Worm (Caenorhabditis elegans) whole organism, early embryonic: ENCODE results near the gene rnp-4.

ENCODE experiments used
- B0310.2 ChIP-seq: sonication (generic microtip); optimal IDR thresholded peaks from 2 replicates; lab custom pipeline; 2016; ENCODE audit warnings: mild to moderate bottlenecking, missing genetic modification characterization, missing compliant biosample characterization
- F13C5.2 ChIP-seq: sonication (generic microtip); optimal IDR thresholded peaks from 2 replicates; lab custom pipeline; 2017; ENCODE audit warnings: mild to moderate bottlenecking, missing genetic modification characterization, inconsistent platforms, missing compliant biosample characterization
- aly-1 ChIP-seq: sonication (generic microtip); optimal IDR thresholded peaks from 2 replicates; lab custom pipeline; 2016; ENCODE audit warnings: missing genetic modification characterization, missing compliant biosample characterization
- ama-1 ChIP-seq: fragments of 150-350 bp; optimal IDR thresholded peaks from 2 replicates; lab custom pipeline; 2014
- ceh-13 ChIP-seq: fragments of 200-800 bp; sonication (Bioruptor generic); optimal IDR thresholded peaks from 2 replicates; lab custom pipeline; 2018; ENCODE audit warnings: mild to moderate bottlenecking, missing genetic modification characterization, missing compliant biosample characterization
- ceh-36 ChIP-seq: sonication (generic microtip); optimal IDR thresholded peaks from 2 replicates; lab custom pipeline; 2016; ENCODE audit warnings: missing genetic modification characterization, inconsistent platforms, missing compliant biosample characterization
- ets-7 ChIP-seq: sonication (generic microtip); optimal IDR thresholded peaks from 2 replicates; lab custom pipeline; 2016; ENCODE audit warnings: missing genotype, missing genetic modification characterization, missing compliant biosample characterization
- flt-1 ChIP-seq: fragments of 200-800 bp; sonication (Bioruptor generic); IDR thresholded peaks from 2 replicates; pipeline ENCODE4 v1.3.6; 2022; ENCODE audit warnings: missing genetic modification characterization, missing compliant biosample characterization
- hmbx-1 ChIP-seq: sonication (generic microtip); optimal IDR thresholded peaks from 2 replicates; lab custom pipeline; 2016; ENCODE audit warnings: mild to moderate bottlenecking, missing genetic modification characterization, missing compliant biosample characterization
- hmg-4 ChIP-seq: fragments of 200-800 bp; sonication (Bioruptor generic); optimal IDR thresholded peaks from 2 replicates; lab custom pipeline; 2018; ENCODE audit warnings: mild to moderate bottlenecking, missing genetic modification characterization, missing compliant biosample characterization
- hnd-1 ChIP-seq: sonication (generic microtip); optimal IDR thresholded peaks from 2 replicates; lab custom pipeline; 2016; ENCODE audit warnings: missing genetic modification characterization, missing compliant biosample characterization
- pes-1 ChIP-seq: fragments of 200-800 bp; sonication (Bioruptor generic); IDR thresholded peaks from 2 replicates; pipeline ENCODE4 v1.3.6; 2022; ENCODE audit warnings: missing genetic modification reagents, missing genetic modification characterization, missing compliant biosample characterization
- scrt-1 ChIP-seq: fragments of 200-800 bp; sonication (Bioruptor generic); IDR thresholded peaks from 2 replicates; pipeline ENCODE4 v1.3.6; 2022; ENCODE audit warnings: missing genetic modification characterization, missing compliant biosample characterization
- sea-1 ChIP-seq: fragments of 200-800 bp; sonication (Bioruptor generic); conservative IDR thresholded peaks from 2 replicates; pipeline ENCODE4 v1.3.6; 2022; ENCODE audit warnings: missing genetic modification characterization, missing compliant biosample characterization
- tbx-11 ChIP-seq: fragments of 200-800 bp; sonication (Bioruptor generic); IDR thresholded peaks from 2 replicates; pipeline ENCODE4 v1.3.6; 2022; ENCODE audit warnings: missing genetic modification characterization, missing compliant biosample characterization
- tbx-37 ChIP-seq: fragments of 200-800 bp; sonication (Bioruptor generic); conservative IDR thresholded peaks from 2 replicates; pipeline ENCODE4 v1.3.6; 2022; ENCODE audit warnings: missing genetic modification reagents, missing genetic modification characterization, missing compliant biosample characterization
- tra-4 ChIP-seq: sonication (generic microtip); optimal IDR thresholded peaks from 2 replicates; lab custom pipeline; 2017; ENCODE audit warnings: missing genetic modification characterization, missing compliant biosample characterization

rnp-4 gene

ce11 chrIII:4429402-4429801 is 23.3 kb downstream of the rnp-4 start, which contains the start of gene C28A5.6:
Gene C28A5.6, minus strand, starts transcription at chrIII:4429502.
- TF ChIP-seq pes-1 (no peak), hmbx-1 (tag; lab: Kevin White, UChicago) (no peak), B0310.2 (no peak), hmg-4 (GFP tag; lab: Kevin White, UChicago) (no peak), tra-4 (tag; lab: Kevin White, UChicago) (no peak), hnd-1 (tag; lab: Kevin White, UChicago) (no peak), ceh-36 (tag; lab: Kevin White, UChicago) (no peak)

ce11 chrIII:4434294-4434781 is 28.3 kb downstream of the rnp-4 start, which contains the start of gene C28A5.1:
Gene C28A5.1, minus strand, starts transcription at chrIII:4434344.
- TF ChIP-seq tbx-11 (GFP tag; lab: Robert Waterston, UW) (no peak), pes-1 (no peak), ceh-13 (GFP tag; lab: Kevin White, UChicago) (no peak), hmbx-1 (tag; lab: Kevin White, UChicago) (no peak), ama-1 (lab: Kevin White, UChicago) (no peak), hmg-4 (GFP tag; lab: Kevin White, UChicago) (no peak), tra-4 (tag; lab: Kevin White, UChicago) (no peak), sea-1 (GFP tag; lab: Robert Waterston, UW) (no peak), hnd-1 (tag; lab: Kevin White, UChicago) (no peak), aly-1 (tag; lab: Kevin White, UChicago) (no peak), scrt-1 (no peak), tbx-37 (GFP tag; lab: Robert Waterston, UW) (no peak), flt-1 (GFP tag; lab: Robert Waterston, UW) (no peak), F13C5.2 (no peak), B0310.2 (no peak), ceh-36 (tag; lab: Kevin White, UChicago) (no peak), ets-7 (no peak)

ce11 chrIII:4435262-4435661 is 29.2 kb downstream of the rnp-4 start:
- TF ChIP-seq hmg-4 (GFP tag; lab: Kevin White, UChicago) (no peak), scrt-1 (no peak), tra-4 (tag; lab: Kevin White, UChicago) (no peak), pes-1 (no peak), ceh-13 (GFP tag; lab: Kevin White, UChicago) (no peak), F13C5.2 (no peak), sea-1 (GFP tag; lab: Robert Waterston, UW) (no peak), tbx-37 (GFP tag; lab: Robert Waterston, UW) (no peak), ceh-36 (tag; lab: Kevin White, UChicago) (no peak), ets-7 (no peak), tbx-11 (GFP tag; lab: Robert Waterston, UW) (no peak), ama-1 (lab: Kevin White, UChicago) (no peak), flt-1 (GFP tag; lab: Robert Waterston, UW) (no peak), aly-1 (tag; lab: Kevin White, UChicago) (no peak), hnd-1 (tag; lab: Kevin White, UChicago) (no peak), B0310.2 (no peak), hmbx-1 (tag; lab: Kevin White, UChicago) (no peak)

- TF ChIP-seq ama-1 (lab: Kevin White, UChicago), result no peak
- no peak for TF ChIP-seq flt-1 (GFP tag; lab: Robert Waterston, UW)
- no peak for TF ChIP-seq scrt-1
- no peak for TF ChIP-seq F13C5.2
- no peak for TF ChIP-seq ceh-13 (GFP tag; lab: Kevin White, UChicago)
- no peak for TF ChIP-seq tra-4 (tag; lab: Kevin White, UChicago)
- TF ChIP-seq sea-1 (GFP tag; lab: Robert Waterston, UW), result no peak
- no peak for TF ChIP-seq ets-7
- TF ChIP-seq ceh-36 (tag; lab: Kevin White, UChicago), result no peak
- no peak for TF ChIP-seq hmbx-1 (tag; lab: Kevin White, UChicago)
- TF ChIP-seq B0310.2, result no peak
- no peak for TF ChIP-seq aly-1 (tag; lab: Kevin White, UChicago)
- no peak for TF ChIP-seq tbx-11 (GFP tag; lab: Robert Waterston, UW)
- no peak for TF ChIP-seq hmg-4 (GFP tag; lab: Kevin White, UChicago)
These were observed 33.5 kb downstream of the rnp-4 start, which contains the start of gene C28A5.2 for ce11 chrIII:4439493-4439983. Gene C28A5.2, minus strand, starts transcription at chrIII:4439543.

- TF ChIP-seq scrt-1, result no peak
- TF ChIP-seq pes-1, result no peak
- TF ChIP-seq hmg-4 (GFP tag; lab: Kevin White, UChicago), result no peak
- no peak for TF ChIP-seq F13C5.2
- TF ChIP-seq hmbx-1 (tag; lab: Kevin White, UChicago), result no peak
- TF ChIP-seq B0310.2, result no peak
- no peak for TF ChIP-seq ceh-36 (tag; lab: Kevin White, UChicago)
- TF ChIP-seq hnd-1 (tag; lab: Kevin White, UChicago), result no peak
- TF ChIP-seq tbx-11 (GFP tag; lab: Robert Waterston, UW), result no peak
- TF ChIP-seq ama-1 (lab: Kevin White, UChicago), result no peak
- TF ChIP-seq tbx-37 (GFP tag; lab: Robert Waterston, UW), result no peak
- TF ChIP-seq sea-1 (GFP tag; lab: Robert Waterston, UW), result no peak
- TF ChIP-seq ceh-13 (GFP tag; lab: Kevin White, UChicago), result no peak
- TF ChIP-seq tra-4 (tag; lab: Kevin White, UChicago), result no peak
These were observed 35.7 kb downstream of the rnp-4 start, which contains the start of gene nex-3 for ce11 chrIII:4441781-4442180. Gene nex-3, plus strand, starts transcription at chrIII:4442081.

- TF ChIP-seq ceh-13 (GFP tag; lab: Kevin White, UChicago) (no peak), B0310.2 (no peak), scrt-1 (no peak), hmg-4 (GFP tag; lab: Kevin White, UChicago) (no peak), ets-7 (no peak), F13C5.2 (no peak), tbx-37 (GFP tag; lab: Robert Waterston, UW) (no peak), ama-1 (lab: Kevin White, UChicago) (no peak), aly-1 (tag; lab: Kevin White, UChicago) (no peak), tbx-11 (GFP tag; lab: Robert Waterston, UW) (no peak), pes-1 (no peak), tra-4 (tag; lab: Kevin White, UChicago) (no peak), sea-1 (GFP tag; lab: Robert Waterston, UW) (no peak), flt-1 (GFP tag; lab: Robert Waterston, UW) (no peak), hnd-1 (tag; lab: Kevin White, UChicago) (no peak), hmbx-1 (tag; lab: Kevin White, UChicago) (no peak), ceh-36 (tag; lab: Kevin White, UChicago) (no peak)
These were observed 38.4 kb downstream of the rnp-4 start for ce11 chrIII:4444492-4444891.
